Worm (Caenorhabditis elegans): Measurements from ENCODE around the gene srg-55.

ce11 chrV:14945124-14945523 lies 17.0 kb upstream of the srg-55 start:
- TF ChIP-seq ceh-16 (tag; optimal IDR thresholded peaks at IDR 0.05) = no peak
- no peak for TF ChIP-seq fos-1 (tag; optimal IDR thresholded peaks at IDR 0.05)
- TF ChIP-seq fkh-10 (GFP tag; optimal IDR thresholded peaks at IDR 0.05) = no peak
- no peak for TF ChIP-seq ama-1 (optimal IDR thresholded peaks at IDR 0.05)
- no peak for TF ChIP-seq nhr-237 (tag; optimal IDR thresholded peaks at IDR 0.05)

Data from whole organism, L3 larva.